Worm (Caenorhabditis elegans) whole organism, L2 larva: ENCODE data around the gene gar-1.

Experiments
- F13H6.1 ChIP-seq: sonication (generic microtip); optimal IDR thresholded peaks from 2 replicates; lab custom pipeline; 2016; ENCODE audit warnings: missing genetic modification characterization, missing compliant biosample characterization
- Y55F3AM.14 ChIP-seq: fragments of 200-800 bp; sonication (Bioruptor generic); optimal IDR thresholded peaks from 2 replicates; lab custom pipeline; 2018; ENCODE audit warnings: mild to moderate bottlenecking, missing genetic modification characterization, missing compliant biosample characterization
- alr-1 ChIP-seq: fragments of 150-350 bp; optimal IDR thresholded peaks from 2 replicates; lab custom pipeline; 2014; ENCODE audit warnings: missing biosample characterization, missing genetic modification characterization
- aly-2 ChIP-seq: fragments of 150-350 bp; optimal IDR thresholded peaks from 2 replicates; lab custom pipeline; 2014; ENCODE audit warnings: missing biosample characterization, missing genetic modification characterization
- ama-1 ChIP-seq: fragments of 150-350 bp; optimal IDR thresholded peaks from 2 replicates; lab custom pipeline; 2018; ENCODE audit warnings: inconsistent platforms
- blmp-1 ChIP-seq: sonication (generic microtip); optimal IDR thresholded peaks from 2 replicates; lab custom pipeline; 2017; ENCODE audit warnings: missing genetic modification characterization, mild to moderate bottlenecking, missing compliant biosample characterization, antibody characterized with exemption, moderate library complexity; ENCODE audit not compliant: insufficient read depth
- ceh-16 ChIP-seq: fragments of 150-350 bp; optimal IDR thresholded peaks from 2 replicates; lab custom pipeline; 2014; ENCODE audit warnings: missing biosample characterization, missing genetic modification characterization
- ceh-82 ChIP-seq: fragments of 150-350 bp; optimal IDR thresholded peaks from 2 replicates; lab custom pipeline; 2014; ENCODE audit warnings: missing biosample characterization, missing genetic modification characterization
- crh-2 ChIP-seq: sonication (generic microtip); optimal IDR thresholded peaks from 2 replicates; lab custom pipeline; 2017; ENCODE audit warnings: missing biosample characterization, missing genetic modification characterization
- egl-27 ChIP-seq: sonication (generic microtip); optimal IDR thresholded peaks from 3 replicates; lab custom pipeline; 2017; ENCODE audit warnings: missing biosample characterization, missing genetic modification reagents, missing genetic modification characterization
- elt-3 ChIP-seq: sonication (generic microtip); optimal IDR thresholded peaks from 2 replicates; lab custom pipeline; 2017; ENCODE audit warnings: missing biosample characterization, missing genetic modification characterization
- fos-1 ChIP-seq: fragments of 150-350 bp; optimal IDR thresholded peaks from 2 replicates; lab custom pipeline; 2014; ENCODE audit warnings: missing biosample characterization, missing genetic modification characterization
- gmeb-1 ChIP-seq: fragments of 150-350 bp; optimal IDR thresholded peaks from 2 replicates; lab custom pipeline; 2014; ENCODE audit warnings: missing biosample characterization, missing genetic modification characterization
- lin-13 ChIP-seq: fragments of 150-350 bp; optimal IDR thresholded peaks from 2 replicates; lab custom pipeline; 2014; ENCODE audit warnings: missing biosample characterization, missing genetic modification reagents, missing genetic modification characterization
- lsy-2 ChIP-seq, 2 experiments: fragments of 150-350 bp in 1 of 2; sonication (generic microtip) in 1 of 2; optimal IDR thresholded peaks; 2 replicates each; lab custom pipeline; 2014 to 2017; ENCODE audit warnings: missing biosample characterization in 2 of 2, missing genetic modification characterization in 2 of 2
- mbf-1 ChIP-seq: sonication (generic microtip); optimal IDR thresholded peaks from 2 replicates; lab custom pipeline; 2017; ENCODE audit warnings: missing biosample characterization, missing genetic modification characterization
- nhr-10 ChIP-seq: sonication (generic microtip); optimal IDR thresholded peaks from 2 replicates; lab custom pipeline; 2017; ENCODE audit warnings: missing biosample characterization, missing genetic modification characterization
- nhr-11 ChIP-seq: fragments of 150-350 bp; optimal IDR thresholded peaks from 2 replicates; lab custom pipeline; 2014; ENCODE audit warnings: missing biosample characterization, missing genetic modification characterization
- nhr-129 ChIP-seq: fragments of 150-350 bp; optimal IDR thresholded peaks from 2 replicates; lab custom pipeline; 2014; ENCODE audit warnings: missing biosample characterization, missing genetic modification characterization
- nhr-23 ChIP-seq: fragments of 150-350 bp; optimal IDR thresholded peaks from 2 replicates; lab custom pipeline; 2014; ENCODE audit warnings: missing biosample characterization, missing genetic modification reagents, missing genetic modification characterization
- nhr-237 ChIP-seq: fragments of 150-350 bp; optimal IDR thresholded peaks from 2 replicates; lab custom pipeline; 2014; ENCODE audit warnings: missing biosample characterization, missing genetic modification characterization
- nhr-25 ChIP-seq: fragments of 150-350 bp; sonication (generic microtip); optimal IDR thresholded peaks from 3 replicates; lab custom pipeline; 2014; ENCODE audit warnings: missing biosample characterization, missing genetic modification characterization
- nhr-6 ChIP-seq: fragments of 150-350 bp; optimal IDR thresholded peaks from 2 replicates; lab custom pipeline; 2014; ENCODE audit warnings: missing biosample characterization, missing genetic modification characterization
- nhr-77 ChIP-seq: fragments of 150-350 bp; optimal IDR thresholded peaks from 2 replicates; lab custom pipeline; 2014; ENCODE audit warnings: missing biosample characterization, missing genetic modification characterization
- peb-1 ChIP-seq: fragments of 150-350 bp; optimal IDR thresholded peaks from 2 replicates; lab custom pipeline; 2014; ENCODE audit warnings: missing biosample characterization, missing genetic modification characterization
- sem-4 ChIP-seq: fragments of 150-350 bp; optimal IDR thresholded peaks from 2 replicates; lab custom pipeline; 2014; ENCODE audit warnings: missing biosample characterization, missing genetic modification reagents, missing genetic modification characterization
- sma-9 ChIP-seq, 2 experiments: fragments of 150-350 bp in 1 of 2; sonication (generic microtip) in 1 of 2; optimal IDR thresholded peaks; 2 replicates each; lab custom pipeline; 2014 to 2016; ENCODE audit warnings: missing genetic modification characterization in 2 of 2, mild to moderate bottlenecking in 1 of 2, missing biosample characterization in 1 of 2, missing compliant biosample characterization in 1 of 2, missing genetic modification reagents in 1 of 2, moderate library complexity in 1 of 2
- snpc-4 ChIP-seq: fragments of 150-350 bp; optimal IDR thresholded peaks from 2 replicates; lab custom pipeline; 2014; ENCODE audit warnings: missing biosample characterization, missing genetic modification characterization
- unc-39 ChIP-seq: fragments of 150-350 bp; optimal IDR thresholded peaks from 2 replicates; lab custom pipeline; 2014; ENCODE audit warnings: missing biosample characterization, missing genetic modification characterization
- unc-55 ChIP-seq: fragments of 150-350 bp; sonication (generic microtip); optimal IDR thresholded peaks from 3 replicates; lab custom pipeline; 2014; ENCODE audit warnings: missing biosample characterization, missing genetic modification reagents, missing genetic modification characterization
- unc-62 ChIP-seq: fragments of 150-350 bp; optimal IDR thresholded peaks from 2 replicates; lab custom pipeline; 2014; ENCODE audit warnings: missing biosample characterization, missing genetic modification reagents, missing genetic modification characterization
- ztf-11 ChIP-seq: sonication (generic microtip); optimal IDR thresholded peaks from 2 replicates; lab custom pipeline; 2017; ENCODE audit warnings: missing biosample characterization, missing genetic modification characterization
- ztf-4 ChIP-seq: fragments of 150-350 bp; optimal IDR thresholded peaks from 2 replicates; lab custom pipeline; 2014; ENCODE audit warnings: missing biosample characterization, missing genetic modification characterization

Gene gar-1

DNA sequence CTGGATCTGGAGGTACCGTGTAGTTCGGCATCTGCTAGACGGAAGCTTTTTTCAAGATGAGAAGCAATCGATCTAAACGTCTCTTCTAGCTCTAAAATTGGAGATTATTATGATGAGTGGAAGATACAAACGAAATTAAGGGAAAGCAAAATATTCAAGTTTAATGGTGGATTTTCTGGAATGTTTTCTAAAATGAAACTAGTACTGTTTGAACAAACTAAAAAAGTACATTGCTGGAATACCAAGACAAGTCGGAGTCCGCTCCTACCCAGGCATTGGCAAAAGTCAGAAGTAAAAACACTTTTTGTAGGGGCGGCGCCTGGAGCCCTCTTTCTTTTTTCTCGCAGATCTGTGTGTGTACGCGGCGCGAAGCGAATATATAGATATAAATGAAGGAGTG is at the start of gene gar-1:
gar-1 (minus strand) TSS at position 101 of the 400 bp plus-strand sequence.
- TF ChIP-seq nhr-237 (no peak), snpc-4 (no peak), nhr-11 (tag; lab: Kevin White, UChicago) (no peak), aly-2 (no peak)

DNA sequence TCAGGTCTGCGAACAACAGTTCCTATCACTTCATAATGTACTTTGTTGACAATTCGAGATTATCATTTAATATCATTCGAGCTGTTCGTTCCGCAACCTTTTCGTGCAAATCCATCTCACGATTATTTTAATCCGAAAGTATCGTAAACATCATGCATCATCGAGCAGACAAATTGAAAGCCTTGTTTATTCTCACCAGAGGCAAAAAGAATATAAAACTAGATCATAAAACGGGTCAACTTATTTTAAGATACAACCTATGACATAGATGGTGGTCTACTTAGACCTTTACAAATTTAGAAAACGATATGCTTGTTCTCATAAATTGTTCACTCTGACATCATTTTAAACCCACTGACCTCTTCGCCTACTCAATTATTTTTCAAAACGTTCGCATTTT is 48.4 kb upstream of the gar-1 start:
- TF ChIP-seq egl-27 (tag; lab: Kevin White, UChicago) (no peak), fos-1 (peak; percentile 1)
- TF ChIP-seq, all 48 proteins: peak for 1

DNA sequence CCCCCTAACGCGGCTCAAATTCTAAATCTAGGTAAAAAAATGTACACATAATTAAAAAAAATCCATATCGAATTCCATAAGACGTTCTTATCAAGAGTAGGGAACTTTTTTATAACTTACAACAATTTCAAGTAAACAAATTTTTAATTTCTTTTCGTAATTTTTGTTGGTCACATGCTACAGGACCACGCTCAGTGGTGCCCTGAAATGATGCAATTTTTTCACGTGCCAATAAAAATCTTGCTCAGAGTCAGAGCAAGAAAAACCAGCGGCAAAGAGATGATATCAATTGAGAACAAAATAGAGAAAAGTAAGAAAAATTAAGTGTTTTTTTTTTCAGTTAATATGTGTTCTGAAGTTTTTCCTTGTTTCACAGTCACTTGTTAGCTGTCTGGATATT is 47.2 kb upstream of the gar-1 start:
- TF ChIP-seq lsy-2 (tag; optimal IDR thresholded peaks at IDR 0.05; lab: Kevin White, UChicago) (peak in 1 of 2 experiments; percentile 16), aly-2 (no peak), nhr-129 (tag; lab: Kevin White, UChicago) (peak; percentile 96)

- TF ChIP-seq fos-1 (peak; percentile 62), nhr-77 (tag; lab: Kevin White, UChicago) (no peak)
Observed at ce11 chrX:6530591-6530990, 45.9 kb upstream of the gar-1 start.

DNA sequence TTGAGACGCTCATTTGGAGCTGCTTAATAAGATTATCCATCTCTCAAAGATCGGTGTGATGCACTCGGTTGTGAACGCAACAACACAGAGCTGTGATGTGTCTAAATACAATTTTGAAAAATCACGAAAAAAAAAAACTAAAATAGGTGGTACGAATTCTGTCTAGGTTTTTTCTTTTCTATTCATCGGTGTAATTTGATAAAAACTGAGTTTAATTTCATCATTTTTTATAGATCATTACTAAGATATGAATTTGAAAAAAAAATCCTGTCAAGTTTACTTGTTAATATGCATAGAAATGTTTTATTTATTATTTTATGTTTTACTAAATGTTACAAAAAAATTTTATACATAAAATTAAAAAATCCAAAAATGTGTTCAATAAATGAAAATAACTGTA is 45.4 kb upstream of the gar-1 start, which contains the start of gene ceh-60:
ceh-60 (minus strand) TSS at position 101 of the 400 bp plus-strand sequence.
- no peak for TF ChIP-seq peb-1 (tag; lab: Kevin White, UChicago)
- no peak for TF ChIP-seq ceh-82 (tag; lab: Kevin White, UChicago)
- TF ChIP-seq F13H6.1 (tag; lab: Kevin White, UChicago) = no peak
- TF ChIP-seq nhr-6 (tag; lab: Kevin White, UChicago) = no peak
- no peak for TF ChIP-seq nhr-25 (tag; lab: Kevin White, UChicago)
- no peak for TF ChIP-seq ama-1
- TF ChIP-seq lin-13 = no peak
- TF ChIP-seq crh-2 (tag; lab: Kevin White, UChicago) = no peak
- no peak for TF ChIP-seq nhr-10 (tag; lab: Kevin White, UChicago)
- no peak for TF ChIP-seq mbf-1 (tag; lab: Kevin White, UChicago)
- no peak for TF ChIP-seq blmp-1 (tag; lab: Kevin White, UChicago)
- no peak for TF ChIP-seq unc-55 (GFP tag; lab: Kevin White, UChicago)
- no peak for TF ChIP-seq ztf-4 (tag; lab: Kevin White, UChicago)
- TF ChIP-seq sem-4 = no peak
- TF ChIP-seq alr-1 (tag; lab: Kevin White, UChicago) = no peak

- TF ChIP-seq aly-2 (no peak), snpc-4 (no peak), gmeb-1 (tag; lab: Kevin White, UChicago) (peak; percentile 41), crh-2 (tag; lab: Kevin White, UChicago) (peak; percentile 22), ceh-16 (tag; lab: Kevin White, UChicago) (no peak), sma-9 (GFP tag; optimal IDR thresholded peaks at IDR 0.05; lab: Kevin White, UChicago) (peak; percentile 30), sma-9 (tag; optimal IDR thresholded peaks at IDR 0.05; lab: Kevin White, UChicago) (no peak), fos-1 (peak; percentile 37), sem-4 (no peak), ztf-11 (tag; lab: Kevin White, UChicago) (no peak), nhr-129 (tag; lab: Kevin White, UChicago) (no peak), unc-39 (tag; lab: Kevin White, UChicago) (no peak), lsy-2 (tag; optimal IDR thresholded peaks at IDR 0.05; lab: Kevin White, UChicago) (no peak), elt-3 (no peak), nhr-237 (no peak), F13H6.1 (tag; lab: Kevin White, UChicago) (peak; percentile 49), nhr-6 (tag; lab: Kevin White, UChicago) (no peak), nhr-25 (tag; lab: Kevin White, UChicago) (no peak), unc-62 (GFP tag; lab: Kevin White, UChicago) (no peak)
Observed at ce11 chrX:6522634-6523070, 38.0 kb upstream of the gar-1 start.

- TF ChIP-seq alr-1 (tag; lab: Kevin White, UChicago) = no peak
- TF ChIP-seq crh-2 (tag; lab: Kevin White, UChicago) = peak; percentile 16
- peak; percentile 19 for TF ChIP-seq gmeb-1 (tag; lab: Kevin White, UChicago)
- no peak for TF ChIP-seq unc-55 (GFP tag; lab: Kevin White, UChicago)
- TF ChIP-seq nhr-23 = no peak
- TF ChIP-seq ztf-11 (tag; lab: Kevin White, UChicago) = no peak
- no peak for TF ChIP-seq ceh-82 (tag; lab: Kevin White, UChicago)
- TF ChIP-seq Y55F3AM.14 (GFP tag; lab: Kevin White, UChicago) = no peak
- peak; percentile 18 for TF ChIP-seq F13H6.1 (tag; lab: Kevin White, UChicago)
- TF ChIP-seq ceh-16 (tag; lab: Kevin White, UChicago) = no peak
- TF ChIP-seq, all 48 proteins: peak for 3
Observed at ce11 chrX:6520644-6521043, 36.0 kb upstream of the gar-1 start.
